Fruit fly (Drosophila melanogaster) Kc167 (cell line): ENCODE results near the gene ZAP3.

Experiments used
- Myc ChIP-seq: fragments of >200 bp; optimal IDR thresholded peaks from 2 replicates; lab custom pipeline; 2017; ENCODE audit warnings: missing external identifiers
- Sin3A ChIP-seq: fragments of >200 bp; optimal IDR thresholded peaks from 2 replicates; lab custom pipeline; 2018; ENCODE audit warnings: missing external identifiers
- h ChIP-seq: fragments of >200 bp; optimal IDR thresholded peaks from 3 replicates; lab custom pipeline; 2018; ENCODE audit warnings: missing external identifiers
- insv ChIP-seq: fragments of >200 bp; optimal IDR thresholded peaks from 3 replicates; lab custom pipeline; 2018; ENCODE audit warnings: missing external identifiers
- psq ChIP-seq: fragments of >200 bp; optimal IDR thresholded peaks from 2 replicates; lab custom pipeline; 2017; ENCODE audit warnings: missing external identifiers
- ttk ChIP-seq: sonication (Bioruptor generic); optimal IDR thresholded peaks from 2 replicates; lab custom pipeline; 2017; ENCODE audit warnings: missing external identifiers

Gene ZAP3

DNA sequence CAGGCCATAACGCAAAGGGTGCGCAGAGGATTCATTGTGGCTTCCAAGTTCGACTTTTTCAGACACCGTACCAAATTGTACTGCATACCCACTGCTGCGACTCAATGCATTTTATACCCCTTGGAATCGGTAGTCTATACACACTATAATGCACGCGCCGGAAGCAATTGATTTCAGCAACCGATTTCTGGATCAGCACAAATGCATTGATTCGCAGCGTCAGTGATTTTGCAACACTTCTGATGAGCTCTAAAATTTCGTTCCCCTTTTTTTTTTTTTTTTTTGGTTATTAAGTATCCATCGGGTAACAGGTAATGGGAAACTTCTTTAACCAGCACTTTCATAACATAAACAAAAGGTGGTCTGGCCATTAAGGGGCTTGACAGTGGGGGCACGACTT lies 29.7 kb downstream of the ZAP3 start, which contains the start of gene Yp2:
TSS of gene Yp2 (minus strand) at position 88 of the 400 bp plus-strand sequence.
- TF ChIP-seq h (lab: Kevin White, UChicago) = no peak

DNA sequence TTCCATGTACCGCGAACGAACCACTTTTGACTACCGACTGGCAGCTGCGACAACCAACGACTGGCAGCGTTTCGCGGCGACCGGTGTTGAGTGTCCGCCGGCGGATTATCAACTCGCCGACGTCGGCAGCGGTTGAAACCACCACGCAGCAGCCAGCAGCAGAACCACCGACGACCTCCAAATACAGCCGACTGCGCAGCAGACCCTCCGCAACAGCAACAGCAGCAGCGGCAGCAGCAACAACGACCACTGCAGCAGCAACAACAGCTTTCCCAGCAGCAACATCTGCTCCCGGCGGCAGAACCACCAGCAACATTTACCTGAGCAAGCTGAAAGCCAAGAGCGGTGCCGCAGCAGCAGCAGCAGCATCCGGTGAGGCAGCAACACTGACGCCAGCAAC lies 34.3 kb downstream of the ZAP3 start:
- no peak for TF ChIP-seq Sin3A

DNA sequence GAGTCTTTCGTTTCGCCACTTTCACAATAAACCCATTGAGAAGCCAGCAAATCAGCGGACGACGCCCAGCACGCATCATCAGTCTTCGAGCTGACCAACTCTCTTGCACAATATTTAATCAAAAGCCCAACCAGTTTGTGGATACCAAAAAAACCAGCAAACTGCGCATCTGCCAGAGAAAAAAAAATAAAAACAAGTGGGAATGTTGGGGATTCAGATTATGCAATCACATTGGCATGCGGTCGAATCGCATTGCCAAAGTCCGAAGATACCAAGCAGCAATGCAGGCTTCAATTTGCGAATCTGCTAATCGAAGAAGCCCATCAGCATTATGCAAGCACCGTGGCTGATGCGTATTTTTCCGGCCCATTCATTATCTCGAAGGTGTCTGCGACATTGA lies 35.5 kb downstream of the ZAP3 start:
- TF ChIP-seq Myc (no peak), ttk (lab: Kevin White, UChicago) (no peak), Sin3A (no peak), h (lab: Kevin White, UChicago) (no peak), insv (lab: Kevin White, UChicago) (no peak), psq (lab: Kevin White, UChicago) (no peak)

DNA sequence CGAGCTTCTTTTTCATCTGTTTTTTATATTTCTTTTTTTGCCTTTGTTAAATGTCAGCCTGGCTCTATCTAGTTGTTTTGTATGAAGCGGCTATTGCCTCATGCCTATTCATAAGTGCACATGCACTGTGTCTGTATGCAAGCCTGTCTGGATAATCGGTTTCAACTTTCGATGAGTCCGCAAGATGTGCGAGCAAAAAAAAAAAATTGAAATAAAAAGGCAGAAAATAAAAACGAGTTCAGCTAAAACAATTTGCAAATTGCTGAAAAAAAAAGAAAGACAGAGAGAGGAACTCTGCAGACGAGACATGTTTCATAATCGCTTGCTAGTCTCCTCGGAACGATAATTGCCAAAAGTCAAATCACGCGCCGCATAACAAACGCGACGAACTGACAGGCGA lies 36.5 kb downstream of the ZAP3 start:
- TF ChIP-seq Sin3A (no peak), psq (lab: Kevin White, UChicago) (no peak), Myc (no peak), insv (lab: Kevin White, UChicago) (no peak), h (lab: Kevin White, UChicago) (no peak), ttk (lab: Kevin White, UChicago) (no peak)

DNA sequence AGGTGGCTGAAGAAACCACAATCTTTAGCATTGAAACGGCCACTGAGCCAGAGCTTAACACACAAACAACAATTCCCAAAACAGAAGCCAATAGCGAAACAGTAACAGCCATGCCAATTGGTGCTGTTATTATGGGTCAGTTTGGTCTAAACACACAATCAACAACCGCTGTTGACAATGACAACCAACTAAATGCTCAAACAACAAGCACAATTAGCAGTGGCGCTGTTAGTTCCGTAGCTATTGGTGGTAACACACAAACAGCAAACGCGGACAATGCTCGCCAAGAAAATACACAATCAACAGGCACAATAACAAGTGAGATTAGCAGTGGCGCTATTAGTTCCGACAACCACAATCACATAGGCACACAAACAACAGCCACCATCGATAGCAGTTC lies 38.4 kb downstream of the ZAP3 start:
- TF ChIP-seq psq (lab: Kevin White, UChicago) (no peak), ttk (lab: Kevin White, UChicago) (no peak), Sin3A (no peak)

DNA sequence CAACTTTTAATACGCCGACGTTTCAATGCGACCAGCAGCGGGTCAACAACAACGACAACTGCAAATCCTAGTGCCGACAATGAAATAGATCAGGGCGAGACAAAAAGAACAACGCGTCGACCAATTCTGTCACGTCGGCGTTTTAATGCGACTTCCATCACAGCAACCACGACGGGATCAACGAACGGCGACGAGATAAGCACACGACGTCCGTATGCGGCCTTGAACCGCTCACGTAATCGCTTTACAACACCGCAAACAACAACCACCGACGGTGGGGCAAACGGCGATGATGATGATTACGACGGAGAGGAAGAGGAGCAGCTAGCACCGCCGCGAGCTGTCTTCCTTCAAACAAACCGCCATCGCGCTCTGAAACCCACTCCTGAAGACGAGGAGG lies 42.8 kb downstream of the ZAP3 start:
- TF ChIP-seq Myc (no peak), Sin3A (no peak), ttk (lab: Kevin White, UChicago) (no peak), h (lab: Kevin White, UChicago) (no peak), insv (lab: Kevin White, UChicago) (no peak), psq (lab: Kevin White, UChicago) (no peak)

DNA sequence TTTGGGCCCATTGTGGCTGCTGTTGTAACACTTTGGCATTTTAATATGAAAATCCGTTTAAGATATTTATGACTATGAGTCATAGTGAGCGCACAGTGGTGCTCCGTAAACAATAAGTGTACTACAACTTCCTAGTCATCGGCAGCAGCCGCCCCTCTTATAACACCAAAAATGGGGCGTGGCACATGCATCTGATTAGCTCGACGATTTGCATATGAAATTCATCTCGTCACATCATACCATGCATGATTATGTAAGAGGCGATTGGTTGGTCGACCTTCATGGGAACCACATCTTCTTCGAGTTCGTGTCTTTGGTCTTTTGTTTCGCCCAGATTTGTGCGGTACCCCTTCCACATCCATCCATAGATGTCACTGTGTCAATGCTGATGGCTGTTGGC lies 52.6 kb downstream of the ZAP3 start:
- TF ChIP-seq insv (lab: Kevin White, UChicago) (no peak), Myc (no peak), ttk (lab: Kevin White, UChicago) (no peak), psq (lab: Kevin White, UChicago) (no peak), Sin3A (no peak), h (lab: Kevin White, UChicago) (no peak)
